Fruit fly (Drosophila melanogaster): ENCODE results near the gene dgt6.

The dgt6 gene

DNA sequence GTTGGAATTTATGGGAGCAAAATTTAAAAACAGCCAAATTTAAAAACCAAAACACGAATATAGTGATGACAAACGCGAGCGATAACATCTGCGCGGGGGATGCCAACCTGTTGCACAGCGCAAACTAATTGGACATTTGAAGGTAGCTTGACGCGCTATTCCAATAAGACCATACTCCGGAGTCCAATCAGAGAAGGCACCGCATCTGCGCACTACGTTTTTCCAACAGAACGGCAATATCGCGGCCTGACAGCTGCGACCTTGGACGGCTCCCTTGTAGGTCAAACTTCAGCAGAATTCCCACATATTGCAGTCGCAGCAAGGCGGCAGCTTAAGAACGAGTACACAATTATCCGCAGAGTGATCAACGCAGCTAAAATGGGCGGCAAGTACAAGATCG, 17.3 kb upstream of the dgt6 start, which contains the start of the genes CG11882 and Pglym78:
CG11882 (minus strand) TSS at position 101 of the 400 bp plus-strand sequence.
Pglym78 (plus strand) TSS at position 177 of the 400 bp plus-strand sequence.
- TF ChIP-seq Eip93F (GFP tag; optimal IDR thresholded peaks at IDR 0.05), result no peak
- no peak; the same call in 2 of the 3 replicates for TF ChIP-seq eg (GFP tag; IDR thresholded peaks at IDR 0.05)
- TF ChIP-seq spab (GFP tag; optimal IDR thresholded peaks at IDR 0.05), result no peak
- no peak for TF ChIP-seq CG11902 (GFP tag; optimal IDR thresholded peaks at IDR 0.05)
- TF ChIP-seq Gug (GFP tag; IDR thresholded peaks at IDR 0.05), result no peak
- no peak for TF ChIP-seq CG7368 (GFP tag; optimal IDR thresholded peaks at IDR 0.05)
- no peak for TF ChIP-seq Sox102F (GFP tag; optimal IDR thresholded peaks at IDR 0.05)
- TF ChIP-seq CG15336 (GFP tag; IDR thresholded peaks at IDR 0.05), result no peak
- TF ChIP-seq CG11762 (GFP tag; optimal IDR thresholded peaks at IDR 0.05; ENCODE audit: insufficient read depth), result no peak
- TF ChIP-seq CG3032 (tag; optimal IDR thresholded peaks at IDR 0.05), result no peak
- no peak for TF ChIP-seq OdsH (GFP tag; optimal IDR thresholded peaks at IDR 0.05)
- TF ChIP-seq CG6808 (GFP tag; optimal IDR thresholded peaks at IDR 0.05), result no peak
- peak; percentile 57; the same call in 2 of the 3 replicates for TF ChIP-seq CG6163 (GFP tag; IDR thresholded peaks at IDR 0.05)
- no peak for TF ChIP-seq fd85E (GFP tag; optimal IDR thresholded peaks at IDR 0.05)
- no peak for TF ChIP-seq fkh (GFP tag; optimal IDR thresholded peaks at IDR 0.05)
- TF ChIP-seq acj6 (GFP tag; optimal IDR thresholded peaks at IDR 0.05), result no peak
- TF ChIP-seq esn (GFP tag; optimal IDR thresholded peaks at IDR 0.05), result peak; percentile 33
- TF ChIP-seq ss (GFP tag; optimal IDR thresholded peaks at IDR 0.05), result peak in 1 of 2 experiments; percentile 27
- TF ChIP-seq Hr38 (GFP tag; optimal IDR thresholded peaks at IDR 0.05), result no peak
- no peak for TF ChIP-seq CG11294 (GFP tag; IDR thresholded peaks at IDR 0.05)
- TF ChIP-seq Sox15 (GFP tag; optimal IDR thresholded peaks at IDR 0.05), result no peak
- TF ChIP-seq CG6854 (GFP tag; optimal IDR thresholded peaks at IDR 0.05), result no peak
- TF ChIP-seq CG32006 (GFP tag; optimal IDR thresholded peaks at IDR 0.05), result no peak
- TF ChIP-seq dac (GFP tag; optimal IDR thresholded peaks at IDR 0.05), result no peak
- peak; percentile 89 for TF ChIP-seq Sox14 (GFP tag; optimal IDR thresholded peaks at IDR 0.05)
- no peak for TF ChIP-seq dsx (GFP tag; optimal IDR thresholded peaks at IDR 0.05; ENCODE audit: poor library complexity, severe bottlenecking)
- no peak for TF ChIP-seq vri (GFP tag; optimal IDR thresholded peaks at IDR 0.05)
- peak; percentile 100 for TF ChIP-seq achi (GFP tag; optimal IDR thresholded peaks at IDR 0.05)
- TF ChIP-seq pdm3 (GFP tag; optimal IDR thresholded peaks at IDR 0.05), result no peak
- TF ChIP-seq salr (GFP tag; optimal IDR thresholded peaks at IDR 0.05), result no peak
- no peak for TF ChIP-seq Met (GFP tag; optimal IDR thresholded peaks at IDR 0.05)
- TF ChIP-seq Lpt (GFP tag; optimal IDR thresholded peaks at IDR 0.05), result no peak
- TF ChIP-seq svp (GFP tag), result peak; percentile 96
- no peak for TF ChIP-seq CG9139 (GFP tag; optimal IDR thresholded peaks at IDR 0.05)
- no peak for TF ChIP-seq CG6792 (GFP tag; optimal IDR thresholded peaks at IDR 0.05)
- TF ChIP-seq Hr39 (GFP tag; optimal IDR thresholded peaks at IDR 0.05), result peak; percentile 94
- TF ChIP-seq Eip78C (GFP tag), result peak; percentile 36
- peak; percentile 24 for TF ChIP-seq cyc (GFP tag; optimal IDR thresholded peaks at IDR 0.05)
- TF ChIP-seq CG34406 (GFP tag; optimal IDR thresholded peaks at IDR 0.05), result no peak
- TF ChIP-seq CG8119 (GFP tag; IDR thresholded peaks at IDR 0.05), result no peak
- no peak for TF ChIP-seq Ets96B (tag; optimal IDR thresholded peaks at IDR 0.05)
- no peak for TF ChIP-seq topi (GFP tag; optimal IDR thresholded peaks at IDR 0.05)
- no peak for TF ChIP-seq Hr4 (GFP tag; optimal IDR thresholded peaks at IDR 0.05)
- no peak for TF ChIP-seq Smox (GFP tag; optimal IDR thresholded peaks at IDR 0.05)
- TF ChIP-seq CG8319 (GFP tag; optimal IDR thresholded peaks at IDR 0.05), result no peak
- no peak for TF ChIP-seq CG6276 (GFP tag; optimal IDR thresholded peaks at IDR 0.05)
- peak; percentile 9 for TF ChIP-seq lz (GFP tag; optimal IDR thresholded peaks at IDR 0.05)
- TF ChIP-seq CG31627 (GFP tag; optimal IDR thresholded peaks at IDR 0.05), result peak; percentile 12
- no peak for TF ChIP-seq CG8632 (GFP tag; optimal IDR thresholded peaks at IDR 0.05)
- TF ChIP-seq Blimp-1 (GFP tag; optimal IDR thresholded peaks at IDR 0.05), result no peak
- no peak for TF ChIP-seq CG4318 (GFP tag; optimal IDR thresholded peaks at IDR 0.05)
- no peak for TF ChIP-seq CG3919 (GFP tag; optimal IDR thresholded peaks at IDR 0.05)
- TF ChIP-seq Ets21C (GFP tag; optimal IDR thresholded peaks at IDR 0.05), result no peak

Data from whole organism, prepupa.